Fruit fly (Drosophila melanogaster): ENCODE measurements around the gene CG13288.

DNA sequence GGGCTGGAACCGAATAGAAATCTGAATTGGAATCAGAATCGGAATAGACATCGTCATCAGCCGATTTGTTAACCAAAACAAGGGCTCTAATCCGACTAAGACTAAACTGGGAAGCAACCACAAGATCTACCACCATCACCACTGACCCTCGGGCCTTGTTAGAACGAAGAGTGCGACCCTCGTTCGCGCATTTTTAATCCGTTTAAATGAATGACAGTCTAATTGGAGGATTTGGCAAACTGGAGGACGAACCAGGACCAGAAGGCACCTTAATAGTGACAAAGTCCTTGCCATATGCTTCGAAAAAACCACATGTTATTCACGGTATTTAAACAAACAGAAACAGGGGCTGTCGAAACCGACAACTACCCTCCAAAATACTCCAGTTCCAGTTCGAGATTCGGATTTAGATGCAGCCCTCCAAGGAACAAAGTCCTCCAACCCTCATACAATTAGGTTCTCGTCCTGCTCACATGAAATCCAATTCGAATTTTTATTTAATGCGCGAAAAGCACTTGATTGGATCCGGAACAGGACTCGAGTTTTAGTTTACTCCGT is 28.4 kb upstream of the CG13288 start:
- TF ChIP-seq dmrt93B (GFP tag; optimal IDR thresholded peaks at IDR 0.05) (no peak), foxo (GFP tag; optimal IDR thresholded peaks at IDR 0.05) (no peak), Vsx2 (GFP tag; optimal IDR thresholded peaks at IDR 0.05; ENCODE audit: partially characterized antibody) (no peak), CrebA (GFP tag; optimal IDR thresholded peaks at IDR 0.05; ENCODE audit: borderline replicate concordance) (no peak), CG9705 (GFP tag; optimal IDR thresholded peaks at IDR 0.05) (no peak)
